Fruit fly (Drosophila melanogaster): Measurements from ENCODE around the gene Nup58.

Gene Nup58

dm6 chr3R:19671223-19671991 lies 26.6 kb downstream of the Nup58 start, which contains the start of gene Naam (continued):
- TF ChIP-seq fd64A (GFP tag; optimal IDR thresholded peaks at IDR 0.05) (no peak), fd3F (GFP tag; optimal IDR thresholded peaks at IDR 0.05) (peak; percentile 49), gsb (GFP tag; IDR thresholded peaks at IDR 0.05) (peak; percentile 38; the same call in 1 of the 2 replicates), Adf1 (GFP tag; IDR thresholded peaks at IDR 0.05) (peak; percentile 46; the same call in 1 of the 2 replicates), chif (GFP tag; optimal IDR thresholded peaks at IDR 0.05) (peak; percentile 50 to 69), ac (GFP tag; optimal IDR thresholded peaks at IDR 0.05) (no peak), insv (GFP tag; optimal IDR thresholded peaks at IDR 0.05) (no peak), Optix (GFP tag; IDR thresholded peaks at IDR 0.05) (peak; percentile 64; the same call in 2 of the 3 replicates), ato (GFP tag; IDR thresholded peaks at IDR 0.05; ENCODE audit: partially characterized antibody) (no peak), kni (GFP tag; optimal IDR thresholded peaks at IDR 0.05) (no peak), caup (GFP tag; optimal IDR thresholded peaks at IDR 0.05; ENCODE audit: severe bottlenecking) (peak; percentile 83), stwl (tag; optimal IDR thresholded peaks at IDR 0.05) (no peak), sens-2 (GFP tag; IDR thresholded peaks at IDR 0.05) (no peak), Atf6 (GFP tag; IDR thresholded peaks at IDR 0.05) (peak; percentile 86), CG4820 (GFP tag; optimal IDR thresholded peaks at IDR 0.05) (peak; percentile 55), ab (GFP tag; optimal IDR thresholded peaks at IDR 0.05) (peak; percentile 8), Ets97D (GFP tag; optimal IDR thresholded peaks at IDR 0.05) (peak; percentile 47), pb (GFP tag; optimal IDR thresholded peaks at IDR 0.05) (peak; percentile 77), so (GFP tag; IDR thresholded peaks at IDR 0.05) (peak; percentile 67; the same call in 1 of the 3 replicates), grau (tag; optimal IDR thresholded peaks at IDR 0.05) (peak; percentile 75), CG11093 (GFP tag; IDR thresholded peaks at IDR 0.05) (no peak), mirr (GFP tag; optimal IDR thresholded peaks at IDR 0.05) (peak; percentile 52), zfh1 (GFP tag; IDR thresholded peaks at IDR 0.05) (peak; percentile 72; the same call in 1 of the 3 replicates), Meics (GFP tag; optimal IDR thresholded peaks at IDR 0.05) (peak; percentile 87), onecut (GFP tag; IDR thresholded peaks at IDR 0.05) (peak; percentile 60; the same call in 1 of the 2 replicates), zfh2 (GFP tag; optimal IDR thresholded peaks at IDR 0.05) (peak; percentile 86), Bteb2 (GFP tag; optimal IDR thresholded peaks at IDR 0.05) (peak; percentile 72), Dip2 (GFP tag; IDR thresholded peaks at IDR 0.05) (no peak), CG15269 (tag; optimal IDR thresholded peaks at IDR 0.05) (peak; percentile 76), Hmr (GFP tag; optimal IDR thresholded peaks at IDR 0.05) (peak; percentile 91), CG3838 (GFP tag; optimal IDR thresholded peaks at IDR 0.05) (peak; percentile 43), twi (tag; optimal IDR thresholded peaks at IDR 0.05) (no peak), CG6765 (GFP tag; optimal IDR thresholded peaks at IDR 0.05) (peak; percentile 49), crol (GFP tag; IDR thresholded peaks at IDR 0.05) (no peak), CG33557 (GFP tag; optimal IDR thresholded peaks at IDR 0.05) (no peak), BtbVII (GFP tag; optimal IDR thresholded peaks at IDR 0.05) (peak; percentile 38), CG17568 (GFP tag; optimal IDR thresholded peaks at IDR 0.05) (peak; percentile 41), CG12104 (GFP tag; optimal IDR thresholded peaks at IDR 0.05) (peak; percentile 35), Elba2 (GFP tag; optimal IDR thresholded peaks at IDR 0.05) (no peak), Hr78 (GFP tag; optimal IDR thresholded peaks at IDR 0.05) (peak in 1 of 2 experiments; percentile 21), D (optimal IDR thresholded peaks at IDR 0.05) (no peak), D (GFP tag; optimal IDR thresholded peaks at IDR 0.05) (no peak), ewg (GFP tag; optimal IDR thresholded peaks at IDR 0.05) (peak; percentile 51), CG16813 (GFP tag; IDR thresholded peaks at IDR 0.05; ENCODE audit: partially characterized antibody) (no peak), CG4617 (GFP tag; optimal IDR thresholded peaks at IDR 0.05; ENCODE audit: borderline replicate concordance) (peak; percentile 52), chm (GFP tag; IDR thresholded peaks at IDR 0.05) (peak; percentile 73; the same call in 1 of the 2 replicates), CG11398 (GFP tag; optimal IDR thresholded peaks at IDR 0.05) (peak; percentile 84), tin (GFP tag; optimal IDR thresholded peaks at IDR 0.05) (peak; percentile 72), Deaf1 (tag; optimal IDR thresholded peaks at IDR 0.05) (peak; percentile 46)
